Worm (Caenorhabditis elegans) whole organism, L1 larva: Measurements from ENCODE around the gene nhr-269.

Experiments used
- ceh-82 ChIP-seq, 3 experiments: fragments of 150-350 bp in 1 of 3; sonication (generic microtip) in 2 of 3; optimal IDR thresholded peaks; 2 replicates each; lab custom pipeline; 2014 to 2017; ENCODE audit warnings: missing biosample characterization in 3 of 3, missing genetic modification characterization in 3 of 3
- efl-1 ChIP-seq, 4 experiments: fragments of 150-350 bp; optimal IDR thresholded peaks in 3 of 4; peaks in 1 of 4; 1 replicate in 1 of 4; 2 replicates in 3 of 4; lab custom pipeline; 2014; ENCODE audit warnings: missing biosample characterization in 2 of 4, missing genetic modification characterization in 2 of 4, missing genetic modification reagents in 2 of 4
- lin-13 ChIP-seq: fragments of 150-350 bp; optimal IDR thresholded peaks from 2 replicates; lab custom pipeline; 2014; ENCODE audit warnings: missing biosample characterization, missing genetic modification reagents, missing genetic modification characterization
- lir-3 ChIP-seq: sonication (generic microtip); optimal IDR thresholded peaks from 2 replicates; lab custom pipeline; 2016; ENCODE audit warnings: mild to moderate bottlenecking, missing genetic modification characterization, moderate library complexity, missing compliant biosample characterization; ENCODE audit not compliant: poor library complexity
- lsy-2 ChIP-seq, 2 experiments: fragments of 150-350 bp; optimal IDR thresholded peaks; 2 replicates each; lab custom pipeline; 2014; ENCODE audit warnings: missing biosample characterization in 2 of 2, missing genetic modification characterization in 2 of 2
- nhr-19 ChIP-seq: fragments of 200-800 bp; sonication (Bioruptor generic); conservative IDR thresholded peaks from 2 replicates; pipeline ENCODE4 v1.3.6; 2022; ENCODE audit warnings: missing genetic modification characterization, missing compliant biosample characterization
- nhr-77 ChIP-seq: fragments of 150-350 bp; optimal IDR thresholded peaks from 2 replicates; lab custom pipeline; 2014; ENCODE audit warnings: missing biosample characterization, missing genetic modification characterization
- nhr-90 ChIP-seq: sonication (generic microtip); optimal IDR thresholded peaks from 2 replicates; lab custom pipeline; 2016; ENCODE audit warnings: mild to moderate bottlenecking, missing genetic modification characterization, missing compliant biosample characterization; ENCODE audit not compliant: poor library complexity
- rnt-1 ChIP-seq: sonication (generic microtip); optimal IDR thresholded peaks from 2 replicates; lab custom pipeline; 2016; ENCODE audit warnings: mild to moderate bottlenecking, missing genetic modification characterization, moderate library complexity, missing compliant biosample characterization
- skn-1 ChIP-seq: fragments of 150-350 bp; optimal IDR thresholded peaks from 2 replicates; lab custom pipeline; 2014; ENCODE audit warnings: missing biosample characterization, missing genetic modification characterization
- snpc-4 ChIP-seq: fragments of 150-350 bp; optimal IDR thresholded peaks from 2 replicates; lab custom pipeline; 2014; ENCODE audit warnings: missing biosample characterization, missing genetic modification characterization
- unc-62 ChIP-seq: fragments of 150-350 bp; optimal IDR thresholded peaks from 2 replicates; lab custom pipeline; 2014; ENCODE audit warnings: missing biosample characterization, missing genetic modification reagents, missing genetic modification characterization

DNA sequence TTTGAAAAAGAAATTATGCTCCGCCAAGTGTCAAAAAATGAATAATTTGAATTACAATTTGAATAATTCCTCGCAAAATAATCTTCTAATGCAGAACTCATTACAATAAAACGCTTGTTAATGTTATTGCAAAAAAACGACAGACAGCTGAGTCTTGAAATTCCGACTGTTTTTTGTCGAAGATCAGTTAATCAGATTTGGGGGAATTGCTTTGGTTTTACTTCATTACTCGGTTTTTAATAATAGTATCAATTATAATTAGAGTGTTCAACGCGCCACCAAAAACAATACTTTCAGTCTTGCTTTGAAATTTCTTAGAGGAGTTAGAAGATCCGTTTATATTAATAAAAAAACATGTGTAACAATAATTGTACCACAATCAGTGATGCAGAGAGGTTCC, 8.3 kb upstream of the nhr-269 start, which contains the start of gene srh-122:
- TF ChIP-seq nhr-19 (GFP tag; lab: Robert Waterston, UW): no peak
- no peak for TF ChIP-seq rnt-1 (tag; lab: Kevin White, UChicago)
- TF ChIP-seq unc-62 (GFP tag; lab: Kevin White, UChicago): no peak
- TF ChIP-seq lir-3 (tag; lab: Kevin White, UChicago): no peak
- TF ChIP-seq nhr-90 (tag; lab: Kevin White, UChicago): no peak
- TF ChIP-seq lsy-2 (tag; optimal IDR thresholded peaks at IDR 0.05; lab: Kevin White, UChicago): no peak
- TF ChIP-seq efl-1 (optimal IDR thresholded peaks at IDR 0.05; lab: Kevin White, UChicago): no peak
- TF ChIP-seq efl-1 (GFP tag; optimal IDR thresholded peaks at IDR 0.05 in 1 of 2; lab: Kevin White, UChicago): no peak
- no peak for TF ChIP-seq lin-13 (GFP tag; lab: Kevin White, UChicago)
- no peak for TF ChIP-seq ceh-82 (tag; optimal IDR thresholded peaks at IDR 0.05; lab: Kevin White, UChicago)
- TF ChIP-seq nhr-77 (tag; lab: Kevin White, UChicago): no peak
- TF ChIP-seq skn-1 (tag; lab: Kevin White, UChicago): no peak
- no peak for TF ChIP-seq snpc-4
